Worm (Caenorhabditis elegans): ENCODE results near the gene T05B4.10.

T05B4.10 gene

DNA sequence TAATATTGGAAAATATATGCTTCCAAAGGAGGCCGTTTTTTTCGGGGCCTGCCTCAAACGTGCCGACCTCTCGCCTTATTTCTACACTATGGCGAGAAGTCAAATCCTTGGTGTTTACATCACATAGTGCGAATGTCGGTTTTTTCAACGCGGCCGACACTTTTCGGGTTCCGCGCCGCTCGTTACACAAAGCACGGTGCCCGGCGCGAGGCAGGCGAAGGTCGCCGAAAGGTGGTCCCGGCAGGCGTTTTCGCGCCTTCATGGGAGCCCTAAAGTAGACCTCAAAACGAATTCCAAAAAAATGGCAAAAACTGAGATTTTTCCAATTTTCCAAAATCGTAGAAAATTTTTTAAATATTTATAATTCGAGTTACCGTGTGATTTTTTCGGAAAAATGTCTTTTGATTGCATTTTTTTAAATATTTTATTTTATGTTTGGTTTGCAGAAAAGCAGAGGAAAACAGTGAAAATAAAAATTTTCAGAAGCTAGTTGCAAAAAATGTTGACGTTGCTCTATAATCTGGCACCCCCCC is 5.1 kb upstream of the T05B4.10 start, which contains the start of gene T05B4.12:
T05B4.12 (minus strand) TSS at position 483 of the 533 bp plus-strand sequence.
- TF ChIP-seq unc-62 (GFP tag; optimal IDR thresholded peaks at IDR 0.05), result no peak

DNA sequence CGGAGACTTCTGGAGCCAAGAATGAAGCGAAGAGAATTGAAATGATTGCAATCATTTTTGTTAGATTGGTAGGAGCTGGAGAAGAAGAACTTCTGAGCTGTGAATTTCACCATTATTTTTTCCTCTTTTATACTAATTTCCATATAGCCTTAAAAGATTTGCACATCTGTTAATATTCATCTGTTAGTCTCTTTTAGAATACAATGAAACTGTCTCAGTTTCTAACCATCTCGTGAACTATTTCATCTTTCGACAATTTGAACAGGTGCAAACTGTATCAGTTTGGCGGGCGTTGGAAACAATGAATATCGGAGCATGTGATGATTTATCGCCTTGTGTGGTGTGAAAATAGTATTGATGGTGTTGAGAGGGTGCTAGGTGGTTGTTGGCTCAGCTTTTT is 1.9 kb upstream of the T05B4.10 start, which contains the start of gene phat-5:
phat-5 (minus strand) TSS at position 101 of the 400 bp plus-strand sequence.
- TF ChIP-seq unc-62 (GFP tag; optimal IDR thresholded peaks at IDR 0.05), result no peak

DNA sequence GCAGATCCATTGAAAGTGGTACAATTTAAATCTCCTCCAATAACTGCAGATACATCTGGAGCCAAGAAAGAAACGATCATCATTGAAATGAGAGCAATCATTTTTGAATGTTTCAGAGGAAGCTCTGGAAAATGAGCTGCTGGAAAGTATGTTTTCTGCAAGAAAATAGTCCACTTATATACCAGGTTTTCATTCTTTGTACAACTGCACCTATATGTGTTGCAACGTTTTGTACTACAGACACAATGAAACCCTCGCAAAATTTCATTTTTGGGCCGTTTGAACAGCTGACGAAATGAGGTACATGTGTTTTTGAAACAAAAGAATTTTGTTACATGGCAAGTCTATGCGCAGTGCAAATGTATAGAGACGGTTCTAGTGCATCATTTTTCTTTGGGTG is 2.2 kb downstream of the T05B4.10 start, which contains the start of gene T05B4.9:
T05B4.9 (minus strand) TSS at position 101 of the 400 bp plus-strand sequence.
- TF ChIP-seq unc-62 (GFP tag; optimal IDR thresholded peaks at IDR 0.05), result no peak

DNA sequence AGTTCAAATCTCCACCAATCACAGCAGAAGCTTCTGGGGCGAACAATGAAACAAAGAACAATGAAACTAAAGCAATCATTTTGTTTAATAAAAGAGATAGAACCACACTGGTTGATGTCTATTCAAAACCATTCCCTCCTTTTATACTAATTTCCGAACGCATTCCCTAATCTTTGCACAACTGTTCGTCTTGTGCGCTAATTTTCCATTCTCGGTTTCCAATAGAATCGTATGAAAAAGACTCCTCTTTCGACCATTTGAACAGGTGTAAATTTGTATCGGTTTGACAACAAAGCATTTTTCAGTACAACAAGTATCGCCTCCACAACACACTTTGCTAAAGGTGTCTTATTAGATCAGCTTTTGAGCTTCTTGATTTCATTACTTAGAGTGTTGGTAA is 4.5 kb downstream of the T05B4.10 start, which contains the start of gene T05B4.8:
T05B4.8 (minus strand) TSS at position 101 of the 400 bp plus-strand sequence.
- TF ChIP-seq unc-62 (GFP tag; optimal IDR thresholded peaks at IDR 0.05), result no peak

DNA sequence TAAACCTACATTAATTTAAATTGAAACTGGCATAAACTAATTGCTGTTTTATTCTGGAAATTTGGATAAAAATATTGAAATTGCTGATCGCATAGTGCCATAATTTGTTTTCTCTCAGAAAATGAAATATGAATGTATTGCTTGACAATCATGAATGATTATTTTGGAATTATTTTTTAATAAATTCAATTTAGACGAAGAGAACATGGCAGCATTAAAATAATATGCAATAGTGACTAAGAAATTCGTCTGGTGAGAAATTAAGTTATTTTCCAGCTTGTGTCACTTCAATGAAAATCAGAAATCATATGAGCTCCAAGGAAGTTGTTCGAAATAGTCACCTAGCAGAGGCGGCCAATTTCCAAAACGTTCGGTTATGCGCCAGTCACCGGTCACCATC is 5.9 kb downstream of the T05B4.10 start, which contains the start of gene srw-133:
srw-133 (minus strand) TSS at position 101 of the 400 bp plus-strand sequence.
- TF ChIP-seq unc-62 (GFP tag; optimal IDR thresholded peaks at IDR 0.05), result no peak

DNA sequence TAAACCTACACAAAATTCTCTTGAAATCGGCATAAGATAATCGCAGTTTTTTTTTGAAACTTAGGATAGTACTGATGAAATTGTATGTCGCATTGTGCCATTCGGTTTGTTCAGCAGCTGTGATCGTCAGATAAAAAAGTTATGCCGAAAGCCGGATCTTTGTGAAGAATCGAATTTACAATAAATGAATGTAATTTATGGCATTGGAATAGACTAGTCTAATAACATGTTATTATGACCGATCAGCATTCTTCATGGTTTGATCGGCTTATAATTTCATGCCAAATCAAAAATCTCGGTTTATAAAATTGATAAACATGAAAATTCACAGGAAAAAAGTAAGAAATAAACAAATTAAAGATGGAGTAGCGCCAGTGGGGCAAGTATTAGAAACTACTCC is 8.0 kb downstream of the T05B4.10 start, which contains the start of gene srw-134:
srw-134 (minus strand) TSS at position 101 of the 400 bp plus-strand sequence.
- no peak for TF ChIP-seq unc-62 (GFP tag; optimal IDR thresholded peaks at IDR 0.05)

DNA sequence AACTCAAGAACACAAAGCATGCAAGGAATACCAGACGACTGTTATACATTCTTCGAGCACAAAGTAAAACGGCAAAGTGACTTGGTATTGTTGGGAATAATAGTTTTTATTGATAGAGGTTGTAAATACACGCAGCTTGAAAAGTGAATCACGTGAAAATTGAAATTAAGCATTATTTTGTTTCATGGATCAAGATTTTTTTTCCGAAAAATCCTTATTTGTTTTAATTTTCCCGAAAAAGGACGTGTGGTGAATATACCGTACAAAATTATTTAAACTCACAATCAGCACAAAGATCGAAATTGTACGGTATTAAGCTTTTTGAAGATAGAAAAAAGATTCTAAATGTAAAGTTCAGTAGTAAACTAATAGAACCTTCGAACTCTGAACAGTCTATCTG is 10.7 kb downstream of the T05B4.10 start, which contains the start of gene clc-18:
clc-18 (minus strand) TSS at position 101 of the 400 bp plus-strand sequence.
- TF ChIP-seq unc-62 (GFP tag; optimal IDR thresholded peaks at IDR 0.05), result no peak

DNA sequence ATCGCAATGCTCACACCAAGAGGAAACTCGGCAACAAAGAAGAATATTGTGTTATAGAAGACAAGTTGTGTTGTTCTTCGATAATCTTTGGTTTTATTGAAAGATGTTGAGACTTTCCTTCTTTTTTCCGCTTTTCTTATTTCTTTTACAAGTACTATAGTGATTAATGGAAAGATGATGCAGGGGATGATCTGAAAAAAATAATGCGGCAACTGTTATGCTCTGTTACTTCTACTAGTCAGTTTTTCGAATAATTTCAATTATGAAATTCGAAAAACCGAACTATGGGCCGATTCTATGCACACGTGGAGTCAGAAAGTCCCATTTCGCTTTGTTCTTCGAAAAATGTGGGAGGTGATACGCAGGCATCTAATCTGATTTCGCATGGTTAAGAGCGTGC is 13.8 kb downstream of the T05B4.10 start:
- no peak for TF ChIP-seq unc-62 (GFP tag; optimal IDR thresholded peaks at IDR 0.05)

DNA sequence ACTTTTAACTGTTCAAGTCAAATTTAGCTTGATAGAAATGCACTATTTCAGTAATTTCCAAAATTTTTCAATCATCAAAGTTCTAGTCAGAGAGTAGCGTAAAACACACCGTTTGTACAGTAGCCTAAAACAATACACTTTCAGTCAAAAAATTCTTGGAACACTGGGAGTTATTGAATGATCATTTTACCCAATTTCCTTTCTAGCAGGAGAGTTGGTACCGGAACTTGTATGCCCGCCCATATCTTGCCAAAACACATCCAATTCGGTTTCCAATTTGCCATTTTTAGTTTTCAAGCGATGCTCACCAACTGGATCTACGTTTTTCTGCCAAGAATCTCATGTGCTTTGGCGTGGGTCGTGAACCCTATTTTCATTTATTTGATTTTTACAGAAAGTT is 16.2 kb downstream of the T05B4.10 start, which contains the start of gene srj-39:
srj-39 (plus strand) TSS at position 301 of the 400 bp plus-strand sequence.
- TF ChIP-seq unc-62 (GFP tag; optimal IDR thresholded peaks at IDR 0.05), result no peak

DNA sequence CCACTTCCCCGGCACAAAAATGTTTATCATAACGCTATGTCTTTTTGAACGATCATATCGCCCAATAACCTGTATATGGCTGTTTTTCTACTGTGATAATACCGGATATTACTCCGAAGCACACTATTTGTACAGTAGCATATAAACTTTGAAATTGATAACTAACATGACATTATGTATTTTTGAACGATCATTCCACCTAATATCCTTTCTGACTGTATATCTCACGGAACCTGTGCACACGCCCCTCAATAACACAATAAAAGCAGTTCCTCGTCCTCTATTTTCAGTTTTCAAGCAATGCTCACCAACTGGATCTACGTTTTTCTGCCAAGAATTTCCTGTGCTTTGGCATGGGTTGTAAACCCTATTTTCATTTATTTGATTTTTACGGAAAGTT is 19.0 kb downstream of the T05B4.10 start, which contains the start of gene srj-40:
srj-40 (plus strand) TSS at position 301 of the 400 bp plus-strand sequence.
- TF ChIP-seq unc-62 (GFP tag; optimal IDR thresholded peaks at IDR 0.05), result no peak

DNA sequence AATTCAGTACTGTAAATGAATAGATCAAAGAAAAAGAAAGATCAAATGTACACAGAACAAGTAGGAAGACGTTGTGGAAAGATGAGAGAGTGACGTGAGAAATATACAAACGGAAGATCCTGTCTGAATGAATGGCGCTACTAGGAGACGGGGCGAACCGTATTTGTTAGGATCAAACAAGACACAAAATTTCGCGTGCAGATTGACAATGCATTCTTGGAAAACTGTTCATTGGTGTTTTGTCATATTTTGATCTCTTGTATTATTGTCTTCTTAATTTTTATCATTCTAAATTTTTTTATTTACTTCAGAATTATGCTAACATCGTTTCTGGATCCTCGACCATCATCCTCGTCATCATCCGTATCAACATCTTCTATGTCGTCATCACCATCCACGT is 25.8 kb downstream of the T05B4.10 start, which contains the start of gene nhr-181:
nhr-181 (plus strand) TSS at position 301 of the 400 bp plus-strand sequence.
- TF ChIP-seq unc-62 (GFP tag; optimal IDR thresholded peaks at IDR 0.05), result no peak

DNA sequence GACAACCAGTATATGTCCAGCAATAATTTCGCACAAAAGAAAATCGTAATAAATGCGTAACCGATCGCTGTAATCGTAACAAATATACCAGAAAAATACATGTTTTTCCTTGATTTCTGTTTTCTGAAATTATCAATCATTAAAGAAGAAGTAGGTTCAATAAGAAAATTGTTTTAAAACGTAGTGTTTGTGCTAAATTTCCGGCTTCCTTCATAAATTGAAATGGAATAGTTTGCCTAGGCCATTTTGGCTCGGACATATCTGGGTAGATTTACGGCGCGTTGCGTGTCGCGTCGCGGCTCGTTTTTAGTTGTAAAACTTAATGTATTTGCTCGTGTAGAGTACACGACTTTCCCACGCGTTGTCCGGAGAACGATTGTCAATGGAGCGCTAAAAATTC is 37.6 kb downstream of the T05B4.10 start, which contains the start of gene F38H12.5:
F38H12.5 (minus strand) TSS at position 101 of the 400 bp plus-strand sequence.
- no peak for TF ChIP-seq unc-62 (GFP tag; optimal IDR thresholded peaks at IDR 0.05)

DNA sequence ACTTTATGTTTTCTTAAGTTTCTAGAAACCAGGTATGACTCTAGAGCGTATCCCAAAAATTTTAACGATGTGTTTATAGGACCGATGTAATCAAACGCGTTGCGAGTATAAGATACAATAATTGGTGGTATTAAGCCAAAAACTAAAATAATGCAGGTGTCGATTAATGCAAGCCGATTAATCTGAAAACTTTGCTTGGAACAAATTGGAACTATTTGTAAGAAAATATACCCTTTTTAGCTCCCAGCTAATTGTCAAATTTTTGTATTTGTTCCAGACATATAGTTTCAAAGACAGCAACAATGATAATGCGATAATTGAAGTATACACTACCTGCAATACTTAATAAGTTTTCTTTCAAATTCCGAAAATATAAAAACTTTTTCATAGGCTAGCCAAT is 39.2 kb downstream of the T05B4.10 start, which contains the start of gene srh-211:
srh-211 (minus strand) TSS at position 101 of the 400 bp plus-strand sequence.
- TF ChIP-seq unc-62 (GFP tag; optimal IDR thresholded peaks at IDR 0.05), result no peak

DNA sequence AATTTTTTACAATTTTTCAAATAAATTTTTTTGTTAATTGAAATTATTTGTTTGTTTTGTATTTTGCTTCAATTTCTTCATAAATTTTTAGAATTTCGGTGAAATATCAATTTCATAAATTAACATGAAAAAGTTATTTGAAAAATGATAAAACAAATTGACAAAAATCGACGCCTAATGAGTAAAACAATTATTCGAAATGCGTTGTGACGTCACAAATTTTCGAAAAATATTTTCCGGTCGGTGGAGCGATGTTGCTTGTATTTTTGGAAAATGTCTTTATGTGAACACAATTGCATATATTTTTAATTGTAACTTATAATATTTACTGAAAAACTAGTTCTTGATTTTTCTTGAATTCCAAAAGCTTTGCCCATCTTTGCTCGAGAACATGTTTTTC is 40.0 kb downstream of the T05B4.10 start:
- TF ChIP-seq unc-62 (GFP tag; optimal IDR thresholded peaks at IDR 0.05), result no peak

DNA sequence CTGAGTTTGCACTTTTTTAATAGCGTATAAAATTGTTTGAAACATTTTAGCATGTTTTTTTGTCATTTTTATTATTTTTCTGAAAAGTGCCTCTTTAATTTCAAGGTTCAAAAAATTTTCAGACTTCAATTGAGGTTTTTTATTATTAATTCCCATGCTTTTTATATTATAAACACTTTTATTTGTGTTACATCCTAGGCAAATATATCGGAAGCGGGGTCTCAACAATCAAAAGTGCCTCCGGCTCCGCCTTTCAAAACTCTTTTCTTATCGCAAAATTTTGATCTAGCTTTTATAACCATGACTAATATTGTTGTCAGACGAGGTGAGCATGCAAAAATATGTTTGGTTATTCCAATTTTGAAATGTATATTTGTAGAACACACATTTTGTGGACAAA is 47.1 kb downstream of the T05B4.10 start, which contains the start of gene otpl-2:
otpl-2 (plus strand) TSS at position 301 of the 400 bp plus-strand sequence.
- no peak for TF ChIP-seq unc-62 (GFP tag; optimal IDR thresholded peaks at IDR 0.05)

Data from whole organism, dauer.